Worm (Caenorhabditis elegans): Measurements from ENCODE around the gene algn-14.

algn-14 gene

DNA sequence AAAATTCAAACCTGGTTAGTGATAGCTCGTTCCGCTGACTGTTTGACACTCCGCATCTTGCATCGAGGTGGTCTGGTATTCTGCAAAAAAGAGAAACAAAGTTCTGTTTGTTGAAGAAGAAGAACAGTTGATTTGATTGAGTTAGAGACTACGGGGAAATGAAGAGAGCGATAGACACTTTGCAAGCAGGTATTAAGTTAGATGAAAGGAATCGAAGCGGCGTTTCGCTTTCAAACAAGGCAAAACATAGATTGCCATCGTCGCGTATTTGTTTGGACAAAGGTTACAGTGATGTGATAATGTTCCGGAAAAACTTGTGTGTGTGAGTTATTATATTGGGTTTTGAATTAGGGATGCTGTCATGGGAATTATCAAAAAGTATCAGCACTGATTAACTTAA, 14.0 kb upstream of the algn-14 start:
- no peak for TF ChIP-seq ztf-29 (GFP tag; IDR thresholded peaks at IDR 0.05)
- no peak for TF ChIP-seq flt-1 (GFP tag; IDR thresholded peaks at IDR 0.05)
- TF ChIP-seq T22C8.4 (GFP tag; IDR thresholded peaks at IDR 0.05), result no peak
- TF ChIP-seq med-1 (GFP tag; optimal IDR thresholded peaks at IDR 0.05; ENCODE audit: insufficient read depth), result no peak
- TF ChIP-seq ref-1 (GFP tag; conservative IDR thresholded peaks at IDR 0.05), result no peak

DNA sequence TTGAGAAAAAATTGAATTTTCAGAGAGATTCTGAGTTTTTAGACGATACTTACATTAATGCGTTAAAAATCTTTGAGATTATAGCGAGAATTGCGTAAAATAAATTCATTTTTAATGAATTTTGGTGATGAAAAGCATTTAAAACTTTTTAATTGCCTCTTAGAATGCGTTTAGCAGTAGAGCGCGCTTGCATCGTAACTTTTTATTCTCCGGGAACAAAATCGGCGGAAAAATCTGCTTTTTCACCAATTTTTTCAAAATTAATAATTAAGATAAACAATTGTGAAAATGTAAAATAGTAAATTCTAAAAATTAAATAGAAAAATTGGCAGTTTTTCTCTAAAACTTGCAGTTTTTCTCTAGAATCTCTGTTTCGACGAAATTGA, 12.0 kb upstream of the algn-14 start:
- no peak for TF ChIP-seq med-1 (GFP tag; optimal IDR thresholded peaks at IDR 0.05; ENCODE audit: insufficient read depth)
- TF ChIP-seq klf-2 (GFP tag; conservative IDR thresholded peaks at IDR 0.05), result no peak
- TF ChIP-seq ztf-23 (GFP tag; IDR thresholded peaks at IDR 0.05), result no peak
- no peak for TF ChIP-seq T22C8.4 (GFP tag; IDR thresholded peaks at IDR 0.05)
- no peak for TF ChIP-seq tab-1 (GFP tag; IDR thresholded peaks at IDR 0.05)
- TF ChIP-seq flt-1 (GFP tag; IDR thresholded peaks at IDR 0.05), result no peak
- no peak for TF ChIP-seq cog-1 (tag; optimal IDR thresholded peaks at IDR 0.05)

DNA sequence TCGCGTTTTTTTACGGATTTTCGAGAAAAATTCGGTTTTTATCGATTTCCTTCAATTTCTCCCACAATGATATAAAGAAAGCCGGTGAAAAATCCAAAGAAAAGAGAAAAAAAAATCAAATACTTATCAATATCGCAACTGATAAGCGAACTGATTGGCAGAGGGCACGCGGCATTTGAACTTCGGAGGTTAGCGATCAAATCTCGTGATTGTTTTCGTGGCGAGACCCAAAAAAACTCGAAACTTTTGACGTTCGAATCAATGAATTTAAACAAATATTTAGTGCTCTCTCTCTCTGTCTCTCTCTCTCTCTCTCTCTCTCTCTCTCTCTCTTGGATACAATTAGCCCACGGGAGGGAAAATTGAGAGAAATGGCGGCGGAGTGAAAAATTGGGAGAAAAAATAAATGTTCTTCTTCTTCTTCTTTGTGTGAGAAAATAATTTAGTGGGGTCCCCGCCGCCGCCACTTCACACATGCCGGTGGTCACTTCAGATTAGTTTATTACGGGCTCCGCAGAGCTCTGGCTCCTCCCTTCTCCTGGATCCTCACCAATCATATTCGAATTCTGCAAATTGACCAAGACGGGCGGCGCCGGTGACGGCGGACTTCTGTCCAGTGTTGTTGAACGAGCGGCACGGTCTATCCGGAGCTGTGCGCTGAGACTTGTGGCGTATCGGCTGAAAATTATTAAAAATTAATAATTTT, 11.5 kb upstream of the algn-14 start:
- TF ChIP-seq tab-1 (GFP tag; IDR thresholded peaks at IDR 0.05), result no peak
- TF ChIP-seq med-1 (GFP tag; optimal IDR thresholded peaks at IDR 0.05; ENCODE audit: insufficient read depth), result no peak
- TF ChIP-seq T22C8.4 (GFP tag; IDR thresholded peaks at IDR 0.05), result no peak
- no peak for TF ChIP-seq ztf-23 (GFP tag; IDR thresholded peaks at IDR 0.05)
- TF ChIP-seq ref-1 (GFP tag; conservative IDR thresholded peaks at IDR 0.05), result no peak
- TF ChIP-seq cog-1 (tag; optimal IDR thresholded peaks at IDR 0.05), result no peak
- no peak for TF ChIP-seq ztf-29 (GFP tag; IDR thresholded peaks at IDR 0.05)
- TF ChIP-seq klf-2 (GFP tag; conservative IDR thresholded peaks at IDR 0.05), result no peak
- no peak for TF ChIP-seq flt-1 (GFP tag; IDR thresholded peaks at IDR 0.05)

DNA sequence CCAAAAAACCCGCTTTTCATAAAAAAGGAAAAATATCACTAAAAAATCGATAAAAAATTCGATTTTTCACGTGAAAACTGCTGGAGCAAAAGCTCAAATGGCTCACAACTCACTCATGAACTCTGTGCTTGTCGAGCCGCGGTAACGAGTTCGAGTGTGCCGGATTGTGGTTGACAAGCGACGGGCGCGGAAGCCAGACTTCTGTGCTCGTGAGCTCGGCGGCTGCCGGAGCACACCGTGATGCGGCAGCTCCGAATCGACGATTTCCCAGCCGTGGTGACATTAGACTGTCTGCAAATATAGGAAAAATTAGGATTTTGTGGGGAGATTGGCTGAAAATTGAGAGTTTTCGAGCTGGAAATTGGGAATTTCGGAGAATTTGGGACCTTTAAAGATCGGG, 9.6 kb upstream of the algn-14 start:
- TF ChIP-seq med-1 (GFP tag; optimal IDR thresholded peaks at IDR 0.05; ENCODE audit: insufficient read depth) (no peak), tab-1 (GFP tag; IDR thresholded peaks at IDR 0.05) (0 out of 2 replicates have a peak, but pooled peaks have one; percentile 32)

DNA sequence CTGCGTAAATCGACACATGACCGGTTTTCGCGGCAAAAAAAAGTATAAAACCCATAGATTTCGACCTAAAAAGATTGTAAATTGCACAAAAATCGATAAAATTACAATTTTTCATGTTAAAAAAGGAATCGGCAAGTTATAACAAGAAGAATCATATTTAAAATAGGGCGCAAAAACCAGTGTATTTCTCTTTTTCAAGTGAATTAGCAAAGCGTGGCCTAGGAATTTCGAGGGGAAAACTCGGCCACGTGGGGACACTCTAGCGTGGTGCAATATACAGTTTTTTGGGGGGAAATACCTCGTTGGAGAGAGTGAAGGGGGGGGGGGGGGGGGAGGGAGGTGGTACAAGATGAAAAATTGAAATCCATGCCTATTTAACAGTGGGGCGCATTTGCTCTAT, 4.3 kb upstream of the algn-14 start:
- TF ChIP-seq ztf-23 (GFP tag; IDR thresholded peaks at IDR 0.05), result 0 out of 2 replicates have a peak, but pooled peaks have one; percentile 7
- no peak for TF ChIP-seq ztf-29 (GFP tag; IDR thresholded peaks at IDR 0.05)

DNA sequence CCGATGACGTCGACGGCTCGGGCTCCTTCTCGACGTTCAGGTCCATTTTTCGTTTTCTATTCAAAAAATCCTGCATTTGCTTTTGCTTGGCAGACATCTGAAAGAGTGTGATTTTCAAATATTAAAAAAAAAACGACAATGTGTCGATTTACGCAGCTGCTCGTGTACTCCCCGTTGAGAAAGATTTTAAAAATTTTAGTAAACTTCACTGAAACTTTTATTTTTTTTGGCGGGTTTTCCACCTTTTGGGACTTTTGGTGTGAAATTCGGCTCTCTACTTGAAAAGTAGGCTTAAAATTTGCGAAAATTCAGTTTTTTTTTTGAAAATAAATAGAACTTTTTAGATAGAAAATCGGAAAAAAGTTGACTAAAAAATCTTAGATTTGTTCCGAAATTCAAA, 3.9 kb upstream of the algn-14 start, which contains the start of gene M02B7.7:
Gene M02B7.7 (minus strand): TSS at position 101 of the 400 bp plus-strand sequence.
- TF ChIP-seq tab-1 (GFP tag; IDR thresholded peaks at IDR 0.05) (no peak), flt-1 (GFP tag; IDR thresholded peaks at IDR 0.05) (no peak), klf-2 (GFP tag; conservative IDR thresholded peaks at IDR 0.05) (no peak), ztf-29 (GFP tag; IDR thresholded peaks at IDR 0.05) (no peak), T22C8.4 (GFP tag; IDR thresholded peaks at IDR 0.05) (no peak), ref-1 (GFP tag; conservative IDR thresholded peaks at IDR 0.05) (no peak), med-1 (GFP tag; optimal IDR thresholded peaks at IDR 0.05; ENCODE audit: insufficient read depth) (no peak), cog-1 (tag; optimal IDR thresholded peaks at IDR 0.05) (no peak), ztf-23 (GFP tag; IDR thresholded peaks at IDR 0.05) (no peak)

DNA sequence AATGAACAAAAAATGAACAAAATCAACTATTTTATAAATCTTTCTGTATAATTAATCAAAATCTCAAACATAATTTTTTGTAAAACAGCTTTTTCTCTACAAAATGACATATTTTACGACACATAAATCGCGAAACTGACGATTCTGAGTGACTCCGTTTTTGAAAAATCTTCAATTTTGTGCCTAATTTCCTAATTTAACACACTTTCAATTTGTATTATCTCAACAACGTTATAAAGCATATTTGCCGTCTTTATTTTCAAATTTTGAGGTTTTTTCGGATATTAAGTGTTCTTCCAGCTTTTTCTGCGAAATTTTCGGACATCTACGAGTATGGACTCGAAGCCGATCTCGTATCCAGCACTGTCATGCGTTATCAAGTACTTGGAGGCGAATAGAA, 2.0 kb upstream of the algn-14 start, which contains the start of gene fbxc-47:
Gene fbxc-47 (plus strand): TSS at position 301 of the 400 bp plus-strand sequence.
- TF ChIP-seq tab-1 (GFP tag; IDR thresholded peaks at IDR 0.05) (no peak), ztf-29 (GFP tag; IDR thresholded peaks at IDR 0.05) (no peak), med-1 (GFP tag; optimal IDR thresholded peaks at IDR 0.05; ENCODE audit: insufficient read depth) (no peak), T22C8.4 (GFP tag; IDR thresholded peaks at IDR 0.05) (no peak), ztf-23 (GFP tag; IDR thresholded peaks at IDR 0.05) (no peak), flt-1 (GFP tag; IDR thresholded peaks at IDR 0.05) (no peak), ref-1 (GFP tag; conservative IDR thresholded peaks at IDR 0.05) (no peak), klf-2 (GFP tag; conservative IDR thresholded peaks at IDR 0.05) (no peak), cog-1 (tag; optimal IDR thresholded peaks at IDR 0.05) (no peak)

DNA sequence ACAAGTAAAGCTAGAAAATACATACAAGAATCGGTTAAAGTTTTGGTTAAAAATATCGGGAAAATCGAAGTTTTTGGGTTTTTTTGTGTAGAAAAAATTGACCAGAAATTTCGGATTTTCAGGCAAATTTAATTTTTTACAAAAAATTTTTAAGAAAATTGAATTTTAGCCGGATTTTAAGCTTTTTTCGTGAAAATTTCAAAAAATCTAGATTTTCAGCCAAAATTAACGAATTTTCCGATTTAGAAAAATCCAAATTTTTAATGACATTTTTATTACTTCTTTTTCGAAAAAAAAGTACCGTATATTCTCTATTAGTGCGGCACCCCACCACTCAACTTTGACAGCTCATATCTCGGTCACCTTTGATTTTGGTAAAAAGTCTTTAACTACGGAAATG, 2.3 kb downstream of the algn-14 start, which contains the start of gene osm-3:
Gene osm-3 (minus strand): TSS at position 101 of the 400 bp plus-strand sequence.
- TF ChIP-seq ztf-29 (GFP tag; IDR thresholded peaks at IDR 0.05) (no peak), ref-1 (GFP tag; conservative IDR thresholded peaks at IDR 0.05) (no peak), T22C8.4 (GFP tag; IDR thresholded peaks at IDR 0.05) (no peak), tab-1 (GFP tag; IDR thresholded peaks at IDR 0.05) (no peak), klf-2 (GFP tag; conservative IDR thresholded peaks at IDR 0.05) (no peak), flt-1 (GFP tag; IDR thresholded peaks at IDR 0.05) (no peak), ztf-23 (GFP tag; IDR thresholded peaks at IDR 0.05) (no peak), cog-1 (tag; optimal IDR thresholded peaks at IDR 0.05) (no peak)

DNA sequence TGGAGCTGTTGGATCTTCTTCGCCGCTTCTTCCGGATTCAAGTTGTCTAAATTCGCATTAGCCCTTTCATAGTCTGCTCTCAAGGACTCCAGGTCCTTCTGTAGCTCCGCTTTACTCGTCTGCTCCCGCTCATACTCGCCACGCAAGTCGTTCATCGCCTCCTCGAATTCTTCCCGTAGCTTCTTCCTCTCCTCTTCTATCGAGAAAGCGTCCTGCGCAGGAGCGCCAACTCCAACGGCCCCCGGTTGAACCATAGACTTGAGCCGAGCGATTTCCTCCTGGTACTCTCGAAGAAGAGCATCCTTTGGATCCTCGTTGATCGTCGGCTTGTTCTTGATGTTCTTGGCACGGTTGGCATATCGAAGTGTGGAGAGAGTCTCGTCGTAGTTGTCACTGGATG, 5.8 kb downstream of the algn-14 start:
- TF ChIP-seq med-1 (GFP tag; optimal IDR thresholded peaks at IDR 0.05; ENCODE audit: insufficient read depth), result no peak
- TF ChIP-seq ref-1 (GFP tag; conservative IDR thresholded peaks at IDR 0.05), result no peak
- no peak for TF ChIP-seq ztf-23 (GFP tag; IDR thresholded peaks at IDR 0.05)
- TF ChIP-seq cog-1 (tag; optimal IDR thresholded peaks at IDR 0.05), result no peak
- no peak for TF ChIP-seq klf-2 (GFP tag; conservative IDR thresholded peaks at IDR 0.05)
- no peak for TF ChIP-seq tab-1 (GFP tag; IDR thresholded peaks at IDR 0.05)
- no peak for TF ChIP-seq flt-1 (GFP tag; IDR thresholded peaks at IDR 0.05)
- TF ChIP-seq ztf-29 (GFP tag; IDR thresholded peaks at IDR 0.05), result no peak
- no peak for TF ChIP-seq T22C8.4 (GFP tag; IDR thresholded peaks at IDR 0.05)

DNA sequence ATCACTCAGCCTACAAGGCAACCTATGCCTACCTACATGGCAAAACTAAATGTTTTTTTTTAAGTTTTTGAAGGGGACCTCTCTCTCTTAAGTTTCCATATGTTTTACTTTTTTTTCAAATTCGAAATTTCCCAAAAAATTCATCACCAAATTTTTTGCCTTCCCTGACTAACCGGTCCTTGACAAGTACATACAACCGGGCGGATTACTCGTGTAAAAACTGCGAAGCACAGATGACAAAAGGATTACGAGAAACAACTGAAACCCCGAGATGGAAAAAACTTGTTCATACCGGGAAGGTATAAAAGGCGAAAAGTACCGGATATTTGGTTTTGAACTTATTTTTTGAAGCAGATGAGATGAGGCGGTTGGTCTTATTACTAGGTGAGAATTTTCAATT, 8.8 kb downstream of the algn-14 start, which contains the start of gene K09B3.1:
Gene K09B3.1 (plus strand): TSS at position 301 of the 400 bp plus-strand sequence.
- TF ChIP-seq flt-1 (GFP tag; IDR thresholded peaks at IDR 0.05) (no peak), ref-1 (GFP tag; conservative IDR thresholded peaks at IDR 0.05) (no peak), med-1 (GFP tag; optimal IDR thresholded peaks at IDR 0.05; ENCODE audit: insufficient read depth) (no peak), klf-2 (GFP tag; conservative IDR thresholded peaks at IDR 0.05) (no peak), cog-1 (tag; optimal IDR thresholded peaks at IDR 0.05) (no peak), T22C8.4 (GFP tag; IDR thresholded peaks at IDR 0.05) (no peak), ztf-23 (GFP tag; IDR thresholded peaks at IDR 0.05) (no peak), tab-1 (GFP tag; IDR thresholded peaks at IDR 0.05) (no peak), ztf-29 (GFP tag; IDR thresholded peaks at IDR 0.05) (no peak)
